Fruit fly (Drosophila melanogaster): ENCODE data around the gene Pdh.

dm6 chr3L:16361200-16361815, 7.2 kb upstream of the Pdh start:
- TF ChIP-seq ttk (optimal IDR thresholded peaks at IDR 0.05): no peak
- TF ChIP-seq h (optimal IDR thresholded peaks at IDR 0.05): no peak
- TF ChIP-seq psq (optimal IDR thresholded peaks at IDR 0.05): no peak
- no peak for TF ChIP-seq insv (optimal IDR thresholded peaks at IDR 0.05)
- no peak for TF ChIP-seq Sin3A (optimal IDR thresholded peaks at IDR 0.05)
- TF ChIP-seq Myc (optimal IDR thresholded peaks at IDR 0.05): no peak

Measured in Kc167 (cell line).